Fruit fly (Drosophila melanogaster) whole organism, embryonic: ENCODE measurements around the gene RapGAP1.

Experiments used
- Ada2b ChIP-seq: fragments of 200-800 bp; sonication (Bioruptor generic); IDR thresholded peaks from 2 replicates; pipeline ENCODE4 v1.3.6; 2022; ENCODE audit warnings: missing biosample characterization, missing genetic modification characterization
- B-H2 ChIP-seq: fragments of 200-800 bp; sonication (Bioruptor generic); optimal IDR thresholded peaks from 2 replicates; lab custom pipeline; 2018; ENCODE audit warnings: missing biosample characterization, mild to moderate bottlenecking, missing genetic modification characterization
- Bgb ChIP-seq: fragments of 200-800 bp; sonication (Bioruptor generic); IDR thresholded peaks from 2 replicates; pipeline ENCODE4 v1.3.6; 2022; ENCODE audit warnings: missing biosample characterization, missing genetic modification characterization; ENCODE audit not compliant: partially characterized antibody
- C15 ChIP-seq: fragments of 200-800 bp; sonication (Bioruptor generic); IDR thresholded peaks from 3 replicates; pipeline ENCODE4 v1.3.6; 2022; ENCODE audit warnings: missing biosample characterization, missing genetic modification characterization
- CG12155 ChIP-seq: fragments of 200-800 bp; sonication (Bioruptor generic); optimal IDR thresholded peaks from 3 replicates; lab custom pipeline; 2016; ENCODE audit warnings: missing biosample characterization, missing genetic modification characterization
- CG14014 ChIP-seq: fragments of 200-800 bp; sonication (Bioruptor generic); IDR thresholded peaks from 2 replicates; pipeline ENCODE4 v1.3.6; 2022; ENCODE audit warnings: missing biosample characterization, missing genetic modification characterization
- CG17802 ChIP-seq: fragments of 200-800 bp; sonication (Bioruptor generic); optimal IDR thresholded peaks from 2 replicates; lab custom pipeline; 2018; ENCODE audit warnings: missing biosample characterization, mild to moderate bottlenecking, missing genetic modification characterization, moderate library complexity
- CG18011 ChIP-seq: fragments of 200-800 bp; sonication (Bioruptor generic); optimal IDR thresholded peaks from 2 replicates; lab custom pipeline; 2017; ENCODE audit warnings: missing biosample characterization, missing genetic modification characterization, mild to moderate bottlenecking, moderate library complexity, missing genotype
- CG2129 ChIP-seq: fragments of 200-800 bp; sonication (Bioruptor generic); IDR thresholded peaks from 2 replicates; pipeline ENCODE4 v1.3.6; 2022; ENCODE audit warnings: missing biosample characterization, missing genetic modification characterization; ENCODE audit not compliant: partially characterized antibody
- CG2678 ChIP-seq: fragments of 200-800 bp; sonication (Bioruptor generic); optimal IDR thresholded peaks from 3 replicates; lab custom pipeline; 2019; ENCODE audit warnings: missing biosample characterization, mild to moderate bottlenecking, missing genetic modification characterization, moderate library complexity
- CG3726 ChIP-seq: fragments of 200-800 bp; sonication (Bioruptor generic); IDR thresholded peaks from 3 replicates; pipeline ENCODE4, ENCODE4 v1.3.6; 2022; ENCODE audit warnings: missing biosample characterization, missing genetic modification characterization
- CG4282 ChIP-seq: fragments of 200-800 bp; sonication (Bioruptor generic); optimal IDR thresholded peaks from 2 replicates; lab custom pipeline; 2016; ENCODE audit warnings: missing biosample characterization, missing genetic modification characterization
- CG4820 ChIP-seq: fragments of 200-800 bp; sonication (Bioruptor generic); optimal IDR thresholded peaks from 3 replicates; lab custom pipeline; 2016; ENCODE audit warnings: missing biosample characterization, missing genetic modification characterization
- CG5180 ChIP-seq: fragments of 200-800 bp; sonication (Bioruptor generic); optimal IDR thresholded peaks from 3 replicates; lab custom pipeline; 2017; ENCODE audit warnings: missing biosample characterization, missing genetic modification characterization, mild to moderate bottlenecking, moderate library complexity, missing genetic modification reagents
- CG7556 ChIP-seq: fragments of 200-800 bp; sonication (Bioruptor generic); optimal IDR thresholded peaks from 2 replicates; lab custom pipeline; 2017; ENCODE audit warnings: missing biosample characterization, mild to moderate bottlenecking, missing genetic modification characterization
- CG9609 ChIP-seq: fragments of 200-800 bp; sonication (Bioruptor generic); optimal IDR thresholded peaks from 3 replicates; lab custom pipeline; 2016; ENCODE audit warnings: missing biosample characterization, missing genetic modification characterization
- D19A ChIP-seq: fragments of 200-800 bp; optimal IDR thresholded peaks from 3 replicates; lab custom pipeline; 2019; ENCODE audit warnings: missing biosample characterization, mild to moderate bottlenecking, missing genetic modification characterization, moderate library complexity
- E2f2 ChIP-seq: fragments of 200-800 bp; sonication (Bioruptor generic); IDR thresholded peaks from 2 replicates; pipeline ENCODE4 v1.3.6; 2022; ENCODE audit warnings: missing biosample characterization, missing genetic modification characterization
- Fer3 ChIP-seq: fragments of 200-800 bp; sonication (Bioruptor generic); optimal IDR thresholded peaks from 2 replicates; lab custom pipeline; 2018; ENCODE audit warnings: missing biosample characterization, mild to moderate bottlenecking, missing genetic modification characterization, moderate library complexity
- H2.0 ChIP-seq: fragments of 200-800 bp; sonication (Bioruptor generic); IDR thresholded peaks from 2 replicates; pipeline ENCODE4 v1.3.6; 2022; ENCODE audit warnings: missing biosample characterization, missing genetic modification characterization
- HLH4C ChIP-seq: fragments of 200-800 bp; sonication (Bioruptor generic); IDR thresholded peaks from 3 replicates; pipeline ENCODE4 v1.3.6; 2022; ENCODE audit warnings: missing biosample characterization, missing genetic modification characterization; ENCODE audit not compliant: partially characterized antibody
- HmgZ ChIP-seq: fragments of 200-800 bp; sonication (Bioruptor generic); optimal IDR thresholded peaks from 2 replicates; lab custom pipeline; 2018; ENCODE audit warnings: missing biosample characterization, mild to moderate bottlenecking, missing genetic modification characterization
- Hr78 ChIP-seq, 2 experiments: fragments of 200-800 bp in 1 of 2; fragments of >200 bp in 1 of 2; sonication (Bioruptor generic) in 1 of 2; optimal IDR thresholded peaks; 2 replicates each; lab custom pipeline; 2017 to 2019; ENCODE audit warnings: missing biosample characterization in 2 of 2, missing genetic modification characterization in 2 of 2, mild to moderate bottlenecking in 1 of 2, moderate library complexity in 1 of 2
- MTF-1 ChIP-seq: fragments of 200-800 bp; sonication (Bioruptor generic); optimal IDR thresholded peaks from 2 replicates; lab custom pipeline; 2018; ENCODE audit warnings: missing biosample characterization, mild to moderate bottlenecking, missing genetic modification characterization, borderline replicate concordance
- NC2α ChIP-seq: fragments of 200-800 bp; sonication (Bioruptor generic); optimal IDR thresholded peaks from 2 replicates; lab custom pipeline; 2016; ENCODE audit warnings: missing biosample characterization, missing genetic modification characterization
- Neu2 ChIP-seq: fragments of 200-800 bp; sonication (Bioruptor generic); optimal IDR thresholded peaks from 3 replicates; lab custom pipeline; 2016; ENCODE audit warnings: missing biosample characterization, missing genetic modification characterization, borderline replicate concordance
- Nf-YC ChIP-seq: fragments of 200-800 bp; optimal IDR thresholded peaks from 3 replicates; lab custom pipeline; 2019; ENCODE audit warnings: missing biosample characterization, mild to moderate bottlenecking, missing genetic modification characterization, moderate library complexity
- Oaz ChIP-seq: fragments of 200-800 bp; sonication (Bioruptor generic); IDR thresholded peaks from 2 replicates; pipeline ENCODE4 v1.3.6; 2022; ENCODE audit warnings: missing biosample characterization, missing genetic modification characterization
- Ptx1 ChIP-seq: fragments of 200-800 bp; sonication (Bioruptor generic); IDR thresholded peaks from 2 replicates; pipeline ENCODE4 v1.3.6; 2022; ENCODE audit warnings: missing biosample characterization, missing genetic modification characterization
- Six4 ChIP-seq: fragments of 200-800 bp; sonication (Bioruptor generic); optimal IDR thresholded peaks from 2 replicates; lab custom pipeline; 2016; ENCODE audit warnings: missing biosample characterization, missing genetic modification characterization
- Ssrp ChIP-seq: fragments of 200-800 bp; sonication (Bioruptor generic); optimal IDR thresholded peaks from 2 replicates; lab custom pipeline; 2018; ENCODE audit warnings: missing biosample characterization, mild to moderate bottlenecking, missing genetic modification characterization, moderate library complexity
- Trl ChIP-seq, 3 experiments: fragments of >200 bp in 2 of 3; fragments of 200-800 bp in 1 of 3; sonication (Bioruptor generic) in 1 of 3; optimal IDR thresholded peaks; 2 replicates in 1 of 3; 3 replicates in 2 of 3; lab custom pipeline; 2016 to 2017; ENCODE audit warnings: missing biosample characterization in 1 of 3, missing genetic modification characterization in 1 of 3
- YL-1 ChIP-seq: fragments of 200-800 bp; sonication (Bioruptor generic); optimal IDR thresholded peaks from 3 replicates; lab custom pipeline; 2017; ENCODE audit warnings: missing biosample characterization, mild to moderate bottlenecking, missing genetic modification characterization
- ato ChIP-seq: fragments of 200-800 bp; sonication (Bioruptor generic); IDR thresholded peaks from 2 replicates; pipeline ENCODE4 v1.3.6; 2022; ENCODE audit warnings: missing biosample characterization, missing genetic modification characterization; ENCODE audit not compliant: partially characterized antibody
- chif ChIP-seq, 2 experiments: fragments of 200-800 bp; sonication (Bioruptor generic); optimal IDR thresholded peaks; 3 replicates each; lab custom pipeline; 2016; ENCODE audit warnings: missing biosample characterization in 2 of 2, missing genetic modification characterization in 2 of 2
- crp ChIP-seq, 2 experiments: fragments of 200-800 bp; sonication (Bioruptor generic); optimal IDR thresholded peaks; 2 replicates in 1 of 2; 3 replicates in 1 of 2; lab custom pipeline; 2017; ENCODE audit warnings: missing biosample characterization in 2 of 2, missing genetic modification characterization in 2 of 2, mild to moderate bottlenecking in 1 of 2, moderate library complexity in 1 of 2
- dati ChIP-seq: fragments of 200-800 bp; sonication (Bioruptor generic); IDR thresholded peaks from 2 replicates; pipeline ENCODE4 v1.3.6; 2022; ENCODE audit warnings: missing biosample characterization, missing genetic modification characterization
- disco-r ChIP-seq: fragments of 200-800 bp; sonication (Bioruptor generic); optimal IDR thresholded peaks from 2 replicates; lab custom pipeline; 2016; ENCODE audit warnings: missing biosample characterization, missing genetic modification characterization
- esg ChIP-seq: fragments of 200-800 bp; sonication (Bioruptor generic); conservative IDR thresholded peaks from 2 replicates; pipeline ENCODE4 v1.3.6; 2022; ENCODE audit warnings: missing biosample characterization, missing genetic modification characterization
- ewg ChIP-seq: fragments of 200-800 bp; sonication (Bioruptor generic); optimal IDR thresholded peaks from 3 replicates; lab custom pipeline; 2017; ENCODE audit warnings: mild to moderate bottlenecking, missing biosample characterization, missing genetic modification reagents, missing genetic modification characterization
- grn ChIP-seq: fragments of 200-800 bp; sonication (Bioruptor generic); optimal IDR thresholded peaks from 3 replicates; lab custom pipeline; 2017; ENCODE audit warnings: missing biosample characterization, missing genetic modification characterization
- hbn ChIP-seq: fragments of 200-800 bp; sonication (Bioruptor generic); IDR thresholded peaks from 2 replicates; pipeline ENCODE4 v1.3.6; 2022; ENCODE audit warnings: missing biosample characterization, missing genetic modification characterization; ENCODE audit not compliant: partially characterized antibody
- hkb ChIP-seq, 2 experiments: fragments of 200-800 bp in 1 of 2; fragments of >200 bp in 1 of 2; sonication (Bioruptor generic) in 1 of 2; IDR thresholded peaks in 1 of 2; optimal IDR thresholded peaks in 1 of 2; 2 replicates each; pipeline versions ENCODE4 v1.3.6 to Lab custom; 2017 to 2022; ENCODE audit warnings: missing biosample characterization in 1 of 2, missing genetic modification characterization in 1 of 2
- klu ChIP-seq: fragments of 200-800 bp; sonication (Bioruptor generic); IDR thresholded peaks from 2 replicates; pipeline ENCODE4 v1.3.6; 2022; ENCODE audit warnings: missing biosample characterization, missing genetic modification characterization
- kni ChIP-seq: fragments of 200-800 bp; sonication (Bioruptor generic); optimal IDR thresholded peaks from 3 replicates; lab custom pipeline; 2017; ENCODE audit warnings: mild to moderate bottlenecking, missing biosample characterization, missing genetic modification reagents, missing genetic modification characterization
- pfk ChIP-seq: fragments of 200-800 bp; sonication (Bioruptor generic); optimal IDR thresholded peaks from 2 replicates; lab custom pipeline; 2018; ENCODE audit warnings: missing biosample characterization, mild to moderate bottlenecking, missing genetic modification characterization, moderate library complexity
- pnt ChIP-seq: fragments of 200-800 bp; sonication (Bioruptor generic); optimal IDR thresholded peaks from 3 replicates; lab custom pipeline; 2016; ENCODE audit warnings: missing biosample characterization, missing genetic modification characterization
- scrt ChIP-seq: fragments of 200-800 bp; sonication (Bioruptor generic); optimal IDR thresholded peaks from 2 replicates; lab custom pipeline; 2018; ENCODE audit warnings: missing biosample characterization, mild to moderate bottlenecking, missing genetic modification characterization, moderate library complexity
- sqz ChIP-seq: fragments of 200-800 bp; sonication (Bioruptor generic); optimal IDR thresholded peaks from 3 replicates; lab custom pipeline; 2018; ENCODE audit warnings: missing biosample characterization, mild to moderate bottlenecking, missing genetic modification characterization
- sr ChIP-seq: fragments of 200-800 bp; sonication (Bioruptor generic); IDR thresholded peaks from 3 replicates; pipeline ENCODE4 v1.3.6; 2022; ENCODE audit warnings: missing biosample characterization, missing genetic modification characterization

Gene RapGAP1

DNA sequence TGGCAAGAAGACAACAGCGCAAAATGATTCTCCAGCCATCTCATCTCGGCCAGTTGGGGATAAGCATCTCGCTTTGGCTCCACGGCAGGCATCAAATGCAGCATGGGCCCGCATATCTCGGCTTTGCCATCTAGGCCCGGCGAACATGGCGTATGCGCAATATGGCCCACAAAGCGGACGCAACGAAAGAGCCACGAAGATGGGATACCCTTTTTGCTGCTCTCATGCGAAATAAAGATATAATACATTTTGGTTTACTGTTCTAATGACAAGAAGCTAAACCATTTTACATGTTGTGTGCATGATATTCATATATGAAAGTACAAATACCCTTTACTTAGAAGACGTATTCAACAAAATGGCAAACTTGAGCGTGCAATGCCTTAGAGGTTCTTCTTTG lies 56.0 kb downstream of the RapGAP1 start:
- TF ChIP-seq Bgb (GFP tag; lab: Robert Waterston, UW), result no peak
- TF ChIP-seq dati, result no peak
- TF ChIP-seq crp (GFP tag; optimal IDR thresholded peaks at IDR 0.05; lab: Kevin White, UChicago), result no peak
- TF ChIP-seq Hr78 (GFP tag; optimal IDR thresholded peaks at IDR 0.05; lab: Kevin White, UChicago), result no peak
- TF ChIP-seq Fer3 (tag; lab: Kevin White, UChicago), result no peak
- no peak for TF ChIP-seq disco-r (GFP tag; lab: Kevin White, UChicago)
- TF ChIP-seq Ptx1 (GFP tag; lab: Robert Waterston, UW), result 0 out of 2 replicates have a peak, but pooled peaks have one; percentile 15
- TF ChIP-seq esg (GFP tag; lab: Robert Waterston, UW), result no peak
- TF ChIP-seq CG18011 (GFP tag; lab: Kevin White, UChicago), result no peak
- TF ChIP-seq kni (GFP tag; lab: Kevin White, UChicago), result no peak
- no peak for TF ChIP-seq HmgZ (tag; lab: Kevin White, UChicago)
- no peak for TF ChIP-seq sqz (GFP tag; lab: Kevin White, UChicago)
- no peak for TF ChIP-seq CG14014 (GFP tag; lab: Robert Waterston, UW)
- TF ChIP-seq D19A (tag; lab: Kevin White, UChicago), result peak; percentile 80
- TF ChIP-seq chif (GFP tag; optimal IDR thresholded peaks at IDR 0.05; lab: Kevin White, UChicago), result peak in 1 of 2 experiments; percentile 6
- TF ChIP-seq CG4282, result no peak
- no peak for TF ChIP-seq hbn (GFP tag; lab: Robert Waterston, UW)
- TF ChIP-seq CG2678 (tag; lab: Kevin White, UChicago), result peak; percentile 19
- no peak for TF ChIP-seq Oaz (GFP tag; lab: Robert Waterston, UW)
- no peak for TF ChIP-seq CG2129
- TF ChIP-seq Nf-YC, result no peak
- no peak for TF ChIP-seq CG4820
- TF ChIP-seq pfk, result no peak
- TF ChIP-seq H2.0 (GFP tag; lab: Robert Waterston, UW), result no peak
- no peak for TF ChIP-seq Trl (optimal IDR thresholded peaks at IDR 0.05; lab: Kevin White, UChicago)
- no peak for TF ChIP-seq Trl (GFP tag; optimal IDR thresholded peaks at IDR 0.05; lab: Kevin White, UChicago)
- no peak for TF ChIP-seq sr (GFP tag; lab: Robert Waterston, UW)
- TF ChIP-seq B-H2 (GFP tag; lab: Kevin White, UChicago), result no peak
- no peak for TF ChIP-seq CG12155 (GFP tag; lab: Kevin White, UChicago)
- no peak for TF ChIP-seq YL-1 (GFP tag; lab: Kevin White, UChicago)
- no peak for TF ChIP-seq CG3726 (GFP tag; lab: Robert Waterston, UW)
- TF ChIP-seq NC2α, result no peak
- no peak for TF ChIP-seq pnt (GFP tag; lab: Kevin White, UChicago)
- TF ChIP-seq CG17802 (tag; lab: Kevin White, UChicago), result no peak
- TF ChIP-seq klu (GFP tag; lab: Robert Waterston, UW), result no peak
- no peak for TF ChIP-seq Ada2b (GFP tag; lab: Robert Waterston, UW)
- TF ChIP-seq Six4, result no peak
- no peak for TF ChIP-seq ewg
- TF ChIP-seq MTF-1 (GFP tag; lab: Kevin White, UChicago), result no peak
- TF ChIP-seq grn (GFP tag; lab: Kevin White, UChicago), result peak; percentile 68
- no peak for TF ChIP-seq Ssrp (tag; lab: Kevin White, UChicago)
- TF ChIP-seq hkb (optimal IDR thresholded peaks at IDR 0.05; lab: Kevin White, UChicago), result no peak
- TF ChIP-seq hkb (GFP tag; IDR thresholded peaks at IDR 0.05; lab: Robert Waterston, UW), result no peak
- TF ChIP-seq CG9609, result no peak
- no peak for TF ChIP-seq scrt (GFP tag; lab: Kevin White, UChicago)
- TF ChIP-seq HLH4C (GFP tag; lab: Robert Waterston, UW), result no peak
- no peak for TF ChIP-seq CG7556 (GFP tag; lab: Kevin White, UChicago)
- TF ChIP-seq Neu2 (GFP tag; lab: Kevin White, UChicago), result no peak
- TF ChIP-seq E2f2 (GFP tag; lab: Robert Waterston, UW), result no peak
- no peak for TF ChIP-seq C15
- no peak for TF ChIP-seq ato (GFP tag; lab: Robert Waterston, UW)
- TF ChIP-seq CG5180 (GFP tag; lab: Kevin White, UChicago), result no peak
